Fruit fly (Drosophila melanogaster): ENCODE results near the gene TP53INP.

TP53INP gene

DNA sequence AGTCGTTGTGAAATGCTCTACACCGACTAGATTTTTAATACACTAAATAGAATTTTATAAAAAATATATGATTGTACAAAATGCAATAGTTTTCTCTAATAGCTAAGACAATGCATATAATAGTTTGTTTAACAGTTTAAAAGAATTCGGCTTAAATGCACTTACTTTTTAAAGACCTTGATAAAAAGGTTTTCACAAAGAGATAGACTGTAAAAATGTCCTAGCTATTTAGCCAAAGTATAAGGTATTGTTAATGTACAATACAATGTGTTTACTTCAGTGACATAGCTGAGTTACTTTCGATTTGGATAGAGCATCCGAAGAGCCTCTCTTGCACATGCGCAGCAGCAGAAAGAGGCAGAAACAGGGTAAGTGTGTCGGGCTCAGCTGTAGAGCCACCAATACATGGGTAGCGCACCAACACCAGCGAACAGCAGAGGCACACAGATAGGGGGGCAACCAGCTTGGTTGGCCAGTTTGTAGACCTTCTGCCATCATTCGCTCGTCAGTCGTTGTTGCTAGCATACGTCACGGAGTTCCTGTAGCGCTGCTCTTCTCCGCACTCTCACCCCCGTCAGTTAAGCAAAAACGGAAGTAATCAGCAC lies at the start of gene TP53INP:
TSS of gene TP53INP (plus strand) at position 291 of the 605 bp plus-strand sequence.
- no peak for TF ChIP-seq psq (optimal IDR thresholded peaks at IDR 0.05)
- TF ChIP-seq usp (GFP tag; optimal IDR thresholded peaks at IDR 0.05) = no peak
- no peak for TF ChIP-seq Dll (optimal IDR thresholded peaks at IDR 0.05)

DNA sequence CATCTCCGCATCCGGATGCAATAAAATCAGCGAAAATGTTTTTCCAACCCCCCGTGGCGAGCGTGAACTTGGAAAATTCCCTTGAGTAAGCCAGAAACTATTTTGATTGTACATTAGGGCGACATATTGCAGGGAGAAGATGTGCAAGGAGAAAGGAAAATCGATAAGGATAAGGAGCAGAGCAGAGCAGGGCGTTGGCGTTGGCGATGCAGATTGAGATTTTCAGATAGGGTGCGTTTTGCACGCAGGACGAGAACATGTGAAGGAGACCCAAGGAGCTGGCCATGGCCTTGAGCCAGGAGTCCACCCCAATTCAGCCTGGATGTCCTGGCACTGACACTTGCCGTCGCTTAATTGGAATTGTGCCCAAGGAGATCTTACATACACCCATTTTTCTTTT lies 49.8 kb upstream of the TP53INP start:
- no peak for TF ChIP-seq EcR (GFP tag; optimal IDR thresholded peaks at IDR 0.05)
- no peak for TF ChIP-seq usp (GFP tag; optimal IDR thresholded peaks at IDR 0.05)
- TF ChIP-seq pan (optimal IDR thresholded peaks at IDR 0.05) = no peak
- no peak for TF ChIP-seq psq (optimal IDR thresholded peaks at IDR 0.05)
- no peak for TF ChIP-seq Dll (optimal IDR thresholded peaks at IDR 0.05)

DNA sequence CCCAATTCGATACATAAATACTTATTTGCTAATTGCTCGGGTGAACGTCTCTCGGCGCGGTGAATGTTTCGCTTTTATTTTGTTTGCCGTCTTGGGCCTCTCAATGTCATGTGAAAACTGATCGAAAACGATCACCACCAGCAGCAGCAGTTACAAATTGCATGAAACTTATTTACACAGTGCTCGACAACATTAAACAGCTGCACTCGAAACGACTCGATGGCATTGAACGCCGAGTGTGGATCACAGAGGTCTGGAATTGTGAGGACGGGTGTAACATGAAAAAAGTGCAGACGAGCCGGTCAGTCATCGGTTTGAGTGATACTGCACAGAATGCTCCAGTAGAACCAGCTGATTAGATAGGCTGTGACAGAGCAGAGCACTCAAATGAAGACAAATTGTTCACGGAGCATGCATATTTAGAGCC lies 49.0 kb upstream of the TP53INP start:
- TF ChIP-seq Dll (optimal IDR thresholded peaks at IDR 0.05) (no peak), CG8478 (optimal IDR thresholded peaks at IDR 0.05) (no peak)

DNA sequence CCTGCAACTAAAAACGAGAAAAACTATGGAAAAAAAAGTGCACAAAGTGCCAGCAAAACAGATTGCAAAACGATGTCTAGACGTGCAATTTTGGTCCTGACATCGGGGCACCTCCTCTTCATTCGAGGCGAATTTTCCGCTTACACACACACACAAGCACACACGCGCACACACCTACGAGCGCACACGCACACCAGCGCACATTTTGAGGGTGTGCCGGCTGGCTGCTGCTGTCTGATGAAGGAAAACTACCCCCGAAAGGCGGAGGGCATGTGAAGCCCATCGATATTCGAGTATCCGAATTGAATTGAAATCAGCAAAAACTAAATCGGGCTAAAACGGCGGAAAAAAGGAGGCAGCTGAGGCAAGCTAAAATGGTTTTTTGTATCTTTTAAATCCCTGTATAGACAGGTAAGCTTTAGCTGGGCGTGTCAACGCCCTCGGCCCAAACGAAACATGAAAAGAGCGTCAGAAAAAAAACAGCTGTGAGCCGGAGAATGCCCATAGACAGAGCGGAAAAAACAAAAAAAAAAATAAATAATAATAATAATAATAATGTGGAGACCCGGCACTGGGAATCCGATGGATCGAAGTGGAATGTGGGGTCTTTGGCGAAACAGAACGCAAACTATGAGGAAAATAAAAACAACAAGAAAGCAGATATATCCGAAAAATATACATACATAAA lies 46.9 kb upstream of the TP53INP start:
- TF ChIP-seq Dll (optimal IDR thresholded peaks at IDR 0.05) = no peak
- no peak for TF ChIP-seq usp (GFP tag; optimal IDR thresholded peaks at IDR 0.05)
- TF ChIP-seq pan (optimal IDR thresholded peaks at IDR 0.05) = no peak
- no peak for TF ChIP-seq psq (optimal IDR thresholded peaks at IDR 0.05)
- TF ChIP-seq EcR (GFP tag; optimal IDR thresholded peaks at IDR 0.05) = no peak
- TF ChIP-seq CG8478 (optimal IDR thresholded peaks at IDR 0.05) = no peak

DNA sequence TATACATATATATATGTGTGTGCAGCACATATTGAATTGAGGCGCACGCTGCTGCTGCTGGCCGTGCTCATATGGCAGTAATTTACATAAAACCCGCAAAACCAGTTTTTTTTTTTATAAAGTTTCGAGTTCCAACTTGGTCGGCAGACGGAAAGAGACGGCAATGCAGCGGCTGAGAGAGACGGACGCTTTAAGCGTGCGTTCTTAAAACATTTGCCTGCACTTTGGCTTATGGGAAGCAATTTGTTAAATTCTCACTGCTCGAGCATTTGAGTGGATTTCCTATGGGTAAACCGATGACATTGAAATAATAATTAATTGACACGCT lies 46.4 kb upstream of the TP53INP start:
- TF ChIP-seq Dll (optimal IDR thresholded peaks at IDR 0.05) (no peak), psq (optimal IDR thresholded peaks at IDR 0.05) (no peak), EcR (GFP tag; optimal IDR thresholded peaks at IDR 0.05) (no peak), usp (GFP tag; optimal IDR thresholded peaks at IDR 0.05) (no peak), pan (optimal IDR thresholded peaks at IDR 0.05) (no peak), CG8478 (optimal IDR thresholded peaks at IDR 0.05) (no peak)

DNA sequence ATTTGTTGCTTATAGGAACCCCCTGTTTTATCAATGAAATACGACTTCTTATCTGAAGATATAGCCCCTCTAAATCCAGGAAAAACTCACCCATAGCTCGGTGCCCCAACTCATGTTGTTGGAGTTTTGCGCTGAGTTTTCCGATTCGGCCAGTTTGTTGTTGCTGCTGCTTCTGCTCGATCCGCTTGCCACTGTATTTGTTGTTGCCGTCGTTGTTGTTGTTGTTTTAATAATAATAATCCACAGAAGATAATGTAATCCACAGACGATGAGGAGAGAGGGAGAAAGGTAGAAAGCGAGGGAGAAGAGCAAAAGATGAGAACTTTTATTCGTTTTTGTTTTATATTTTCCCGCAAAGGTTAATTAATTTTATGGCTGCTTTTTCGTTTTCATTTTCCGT lies 43.8 kb upstream of the TP53INP start:
- TF ChIP-seq usp (GFP tag; optimal IDR thresholded peaks at IDR 0.05) (no peak), pan (optimal IDR thresholded peaks at IDR 0.05) (no peak), Dll (optimal IDR thresholded peaks at IDR 0.05) (no peak), EcR (GFP tag; optimal IDR thresholded peaks at IDR 0.05) (no peak), psq (optimal IDR thresholded peaks at IDR 0.05) (no peak), CG8478 (optimal IDR thresholded peaks at IDR 0.05) (no peak)

DNA sequence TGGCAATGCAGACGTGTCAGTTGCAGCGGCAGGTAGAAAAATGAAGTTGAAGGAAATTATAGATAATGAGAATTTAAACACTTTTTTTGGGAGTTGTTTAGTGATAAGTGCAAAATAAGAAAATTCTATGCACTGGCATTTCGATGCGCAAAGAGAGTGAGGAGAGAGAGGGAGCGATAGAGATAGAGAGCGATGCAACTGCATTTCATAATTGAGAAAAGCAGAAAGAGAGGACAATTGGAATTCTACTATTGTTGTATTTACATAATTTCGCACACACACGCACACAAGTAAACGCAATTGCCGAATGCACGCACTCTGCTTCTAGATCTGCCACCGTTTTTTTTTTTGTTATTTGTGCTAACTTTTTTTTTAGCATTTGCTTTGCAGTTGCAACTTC lies 43.3 kb upstream of the TP53INP start:
- no peak for TF ChIP-seq pan (optimal IDR thresholded peaks at IDR 0.05)
- no peak for TF ChIP-seq CG8478 (optimal IDR thresholded peaks at IDR 0.05)
- TF ChIP-seq usp (GFP tag; optimal IDR thresholded peaks at IDR 0.05) = no peak
- TF ChIP-seq EcR (GFP tag; optimal IDR thresholded peaks at IDR 0.05) = no peak
- TF ChIP-seq psq (optimal IDR thresholded peaks at IDR 0.05) = no peak
- TF ChIP-seq Dll (optimal IDR thresholded peaks at IDR 0.05) = no peak

DNA sequence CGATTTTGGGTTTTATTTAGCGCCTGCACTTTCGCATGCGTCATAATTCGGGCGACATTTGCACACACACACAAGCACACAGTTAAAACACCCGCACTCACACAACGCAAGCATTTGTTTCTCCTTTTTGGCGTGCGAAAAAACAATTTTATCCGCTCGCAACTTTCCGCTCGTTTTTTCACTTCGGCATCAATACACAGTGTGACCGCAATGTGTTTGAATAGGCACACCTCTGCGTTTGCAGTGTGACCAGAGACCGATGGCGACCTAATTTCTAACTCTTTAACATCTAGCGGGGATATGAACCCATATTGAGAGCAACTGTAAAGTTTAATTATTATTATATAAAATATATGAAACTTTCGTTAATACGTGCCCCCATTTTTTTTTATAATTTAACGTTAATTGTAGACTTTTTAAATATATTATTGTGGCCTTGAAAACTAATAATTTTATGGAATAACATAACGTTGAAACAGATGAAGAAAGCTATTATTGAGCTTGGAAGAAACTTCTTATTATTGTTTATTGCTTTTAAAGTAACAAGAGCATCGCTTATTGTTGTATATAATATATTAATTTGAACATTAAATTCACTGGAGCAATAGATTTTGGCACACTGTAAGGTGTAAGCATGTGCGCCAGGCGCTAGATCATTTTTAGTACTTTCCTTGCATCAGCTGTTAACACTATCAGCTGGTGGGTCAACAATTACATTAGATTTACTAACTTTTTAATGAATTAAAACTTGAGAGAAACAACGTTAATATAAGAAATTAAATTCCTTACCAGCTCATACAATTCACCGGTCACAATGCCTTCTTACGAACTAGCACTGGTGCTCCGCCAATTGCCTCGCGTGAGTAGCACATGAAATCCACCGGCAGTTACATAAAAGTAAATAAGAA lies 42.6 kb upstream of the TP53INP start, which contains the start of the genes Cip4 and mRpS6:
TSS of gene Cip4 (minus strand) at position 216 of the 908 bp plus-strand sequence.
TSS of gene mRpS6 (plus strand) at position 664 of the 908 bp plus-strand sequence.
- TF ChIP-seq EcR (GFP tag; optimal IDR thresholded peaks at IDR 0.05) = no peak
- no peak for TF ChIP-seq Dll (optimal IDR thresholded peaks at IDR 0.05)
- no peak for TF ChIP-seq psq (optimal IDR thresholded peaks at IDR 0.05)
- no peak for TF ChIP-seq usp (GFP tag; optimal IDR thresholded peaks at IDR 0.05)
- TF ChIP-seq pan (optimal IDR thresholded peaks at IDR 0.05) = no peak
- TF ChIP-seq CG8478 (optimal IDR thresholded peaks at IDR 0.05) = no peak

DNA sequence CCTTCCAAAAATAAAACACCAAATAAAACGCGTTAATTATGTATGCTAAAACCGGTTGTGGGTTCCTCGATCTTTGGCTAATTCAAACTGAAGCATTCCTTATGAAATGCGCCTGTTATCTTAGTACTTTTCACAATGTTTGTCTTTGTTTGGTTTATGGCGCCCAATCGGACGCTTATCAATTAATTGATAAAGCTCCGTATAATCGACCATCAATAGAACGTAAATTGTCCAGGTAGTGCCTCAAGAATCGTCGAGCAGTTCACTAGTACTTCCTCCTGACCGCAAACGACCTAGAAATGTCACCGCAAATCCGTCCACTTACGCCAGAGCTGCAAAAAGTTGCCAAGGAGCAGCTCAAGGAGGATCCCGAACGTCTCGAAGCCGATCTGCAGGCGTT lies 41.5 kb upstream of the TP53INP start, which contains the start of gene CG33514:
TSS of gene CG33514 (plus strand) at position 238 of the 400 bp plus-strand sequence.
- no peak for TF ChIP-seq pan (optimal IDR thresholded peaks at IDR 0.05)
- no peak for TF ChIP-seq psq (optimal IDR thresholded peaks at IDR 0.05)
- TF ChIP-seq EcR (GFP tag; optimal IDR thresholded peaks at IDR 0.05) = no peak
- no peak for TF ChIP-seq Dll (optimal IDR thresholded peaks at IDR 0.05)
- no peak for TF ChIP-seq CG8478 (optimal IDR thresholded peaks at IDR 0.05)
- TF ChIP-seq usp (GFP tag; optimal IDR thresholded peaks at IDR 0.05) = no peak

DNA sequence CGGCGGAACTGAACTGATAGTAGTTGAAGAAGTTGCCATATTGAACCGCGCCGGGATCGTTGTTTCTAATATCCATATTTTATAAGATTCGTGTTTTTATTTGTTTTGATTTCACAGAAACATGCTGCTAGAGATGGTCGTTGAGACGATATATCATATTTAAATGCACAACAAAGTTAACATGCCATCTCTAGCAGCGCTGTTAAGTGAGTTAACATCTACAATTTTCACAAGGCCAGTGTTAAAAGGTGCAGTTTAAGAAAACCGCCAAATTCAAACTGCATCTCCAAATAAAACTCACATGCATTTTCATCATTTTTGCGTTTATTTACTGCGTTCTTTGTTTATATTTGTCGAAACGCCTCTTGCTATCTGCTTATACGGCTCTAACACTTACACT lies 39.4 kb upstream of the TP53INP start, which contains the start of gene CG11342:
TSS of gene CG11342 (minus strand) at position 120 of the 400 bp plus-strand sequence.
- TF ChIP-seq CG8478 (optimal IDR thresholded peaks at IDR 0.05) (no peak), usp (GFP tag; optimal IDR thresholded peaks at IDR 0.05) (no peak), EcR (GFP tag; optimal IDR thresholded peaks at IDR 0.05) (no peak)

DNA sequence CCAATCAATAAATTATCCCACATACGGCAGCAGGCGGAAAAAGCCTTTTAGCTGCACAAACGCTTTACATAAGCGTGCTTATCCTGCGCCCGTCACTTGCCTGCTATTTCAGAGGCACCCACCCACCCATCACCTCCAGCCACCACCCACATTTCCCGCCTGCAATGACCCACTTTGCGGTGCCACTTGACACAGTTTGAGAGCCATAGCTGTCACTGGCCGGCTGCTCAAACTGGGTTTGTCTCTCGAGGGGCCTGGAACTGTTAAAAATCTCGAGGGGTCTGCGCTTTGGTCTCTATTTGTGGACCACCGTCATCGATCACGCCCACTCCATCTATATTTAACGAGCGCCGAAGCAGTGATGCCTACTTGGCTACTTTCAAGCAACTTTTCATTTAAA lies 34.8 kb upstream of the TP53INP start:
- TF ChIP-seq Dll (optimal IDR thresholded peaks at IDR 0.05) = no peak

DNA sequence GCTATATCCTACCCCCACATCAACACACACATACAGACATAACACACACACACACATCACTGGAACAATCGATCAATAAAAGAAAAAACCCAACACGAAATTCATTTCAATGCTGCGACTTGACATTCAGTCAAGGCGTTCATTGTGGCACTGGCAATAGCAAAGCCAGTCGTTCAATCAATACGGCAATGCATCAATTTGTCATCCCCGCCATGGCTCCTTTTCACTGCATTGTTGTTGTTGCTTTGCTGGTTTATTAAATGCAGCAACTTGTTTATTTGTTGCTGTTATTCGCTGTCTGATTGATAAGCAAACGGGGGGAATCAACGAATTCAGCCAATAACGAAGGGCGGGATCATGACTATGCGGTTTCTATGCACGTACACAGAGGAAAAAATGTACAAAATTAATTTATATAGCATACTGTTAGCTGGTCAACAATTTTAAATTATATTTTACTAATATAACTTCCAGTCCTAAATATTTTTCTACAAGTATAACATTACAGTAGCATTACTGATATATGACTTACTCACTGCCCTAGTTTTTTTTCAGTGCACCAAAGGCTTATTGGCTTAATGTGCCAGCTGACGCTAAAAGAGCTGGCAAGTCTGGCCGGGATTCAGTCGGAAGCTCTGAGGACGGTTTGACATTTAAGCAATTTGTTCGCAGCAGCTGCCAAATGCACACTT lies 30.9 kb upstream of the TP53INP start:
- TF ChIP-seq pan (optimal IDR thresholded peaks at IDR 0.05) = no peak
- no peak for TF ChIP-seq psq (optimal IDR thresholded peaks at IDR 0.05)
- TF ChIP-seq usp (GFP tag; optimal IDR thresholded peaks at IDR 0.05) = no peak
- TF ChIP-seq Dll (optimal IDR thresholded peaks at IDR 0.05) = no peak
- no peak for TF ChIP-seq CG8478 (optimal IDR thresholded peaks at IDR 0.05)
- TF ChIP-seq EcR (GFP tag; optimal IDR thresholded peaks at IDR 0.05) = no peak
